Fruit fly (Drosophila melanogaster) whole organism, embryonic: Measurements from ENCODE around the gene CG3277.

ENCODE experiments used
- Ada2b ChIP-seq: fragments of 200-800 bp; sonication (Bioruptor generic); IDR thresholded peaks from 2 replicates; pipeline ENCODE4 v1.3.6; 2022; ENCODE audit warnings: missing biosample characterization, missing genetic modification characterization
- Adf1 ChIP-seq: fragments of 200-800 bp; sonication (Bioruptor generic); IDR thresholded peaks from 2 replicates; pipeline ENCODE4 v1.3.6; 2022; ENCODE audit warnings: missing biosample characterization, missing genetic modification characterization
- CG11456 ChIP-seq: fragments of 200-800 bp; sonication (Bioruptor generic); IDR thresholded peaks from 3 replicates; pipeline ENCODE4 v1.3.6; 2022; ENCODE audit warnings: missing biosample characterization, missing genetic modification characterization
- CG11504 ChIP-seq: fragments of 200-800 bp; sonication (Bioruptor generic); optimal IDR thresholded peaks from 3 replicates; lab custom pipeline; 2019; ENCODE audit warnings: missing biosample characterization, mild to moderate bottlenecking, missing genetic modification characterization, moderate library complexity
- CG13894 ChIP-seq: fragments of 200-800 bp; sonication (Bioruptor generic); optimal IDR thresholded peaks from 3 replicates; lab custom pipeline; 2018; ENCODE audit warnings: missing biosample characterization, mild to moderate bottlenecking, missing genetic modification characterization, moderate library complexity
- CG14965 ChIP-seq: fragments of 200-800 bp; sonication (Bioruptor generic); optimal IDR thresholded peaks from 2 replicates; lab custom pipeline; 2016; ENCODE audit warnings: missing biosample characterization, missing genetic modification characterization, borderline replicate concordance
- CG15696 ChIP-seq: fragments of 200-800 bp; sonication (Bioruptor generic); optimal IDR thresholded peaks from 2 replicates; lab custom pipeline; 2019; ENCODE audit warnings: missing biosample characterization, mild to moderate bottlenecking, missing genetic modification characterization, moderate library complexity
- CG17612 ChIP-seq: fragments of 200-800 bp; sonication (Bioruptor generic); IDR thresholded peaks from 2 replicates; pipeline ENCODE4 v1.3.6; 2022; ENCODE audit warnings: missing biosample characterization, missing genetic modification characterization
- CG2202 ChIP-seq: fragments of 200-800 bp; sonication (Bioruptor generic); optimal IDR thresholded peaks from 2 replicates; lab custom pipeline; 2018; ENCODE audit warnings: missing biosample characterization, mild to moderate bottlenecking, missing genetic modification characterization
- CG30431 ChIP-seq: fragments of 200-800 bp; sonication (Bioruptor generic); optimal IDR thresholded peaks from 2 replicates; lab custom pipeline; 2017; ENCODE audit warnings: missing biosample characterization, missing genetic modification characterization
- CG3726 ChIP-seq: fragments of 200-800 bp; sonication (Bioruptor generic); IDR thresholded peaks from 3 replicates; pipeline ENCODE4, ENCODE4 v1.3.6; 2022; ENCODE audit warnings: missing biosample characterization, missing genetic modification characterization
- CG3838 ChIP-seq: fragments of 200-800 bp; sonication (Bioruptor generic); optimal IDR thresholded peaks from 3 replicates; lab custom pipeline; 2016; ENCODE audit warnings: missing biosample characterization, missing genetic modification characterization
- CG4404 ChIP-seq: fragments of 200-800 bp; sonication (Bioruptor generic); IDR thresholded peaks from 2 replicates; pipeline ENCODE4 v1.3.6; 2022; ENCODE audit warnings: missing biosample characterization, missing genetic modification characterization
- CG6689 ChIP-seq: fragments of 200-800 bp; sonication (Bioruptor generic); IDR thresholded peaks from 2 replicates; pipeline ENCODE4 v1.3.6; 2022; ENCODE audit warnings: missing biosample characterization, missing genetic modification characterization
- CG6854 ChIP-seq: fragments of 200-800 bp; sonication (Bioruptor generic); optimal IDR thresholded peaks from 3 replicates; lab custom pipeline; 2017; ENCODE audit warnings: missing biosample characterization, mild to moderate bottlenecking, missing genetic modification characterization
- Camta ChIP-seq: fragments of 200-800 bp; sonication (Bioruptor generic); optimal IDR thresholded peaks from 2 replicates; lab custom pipeline; 2016; ENCODE audit warnings: missing biosample characterization, missing genetic modification characterization
- D19A ChIP-seq: fragments of 200-800 bp; optimal IDR thresholded peaks from 3 replicates; lab custom pipeline; 2019; ENCODE audit warnings: missing biosample characterization, mild to moderate bottlenecking, missing genetic modification characterization, moderate library complexity
- Deaf1 ChIP-seq: fragments of 200-800 bp; optimal IDR thresholded peaks from 3 replicates; lab custom pipeline; 2019; ENCODE audit warnings: missing biosample characterization, mild to moderate bottlenecking, missing genetic modification characterization, moderate library complexity
- Dip3 ChIP-seq: fragments of 200-800 bp; sonication (Bioruptor generic); optimal IDR thresholded peaks from 3 replicates; lab custom pipeline; 2016; ENCODE audit warnings: missing biosample characterization, missing genetic modification characterization
- ERR ChIP-seq: fragments of 200-800 bp; sonication (Bioruptor generic); optimal IDR thresholded peaks from 2 replicates; lab custom pipeline; 2016; ENCODE audit warnings: missing biosample characterization, missing genetic modification characterization
- Fer2 ChIP-seq: fragments of 200-800 bp; sonication (Bioruptor generic); optimal IDR thresholded peaks from 2 replicates; lab custom pipeline; 2018; ENCODE audit warnings: missing biosample characterization, mild to moderate bottlenecking, missing genetic modification characterization, moderate library complexity
- H15 ChIP-seq: fragments of 200-800 bp; sonication (Bioruptor generic); IDR thresholded peaks from 3 replicates; pipeline ENCODE4 v1.3.6; 2022; ENCODE audit warnings: missing biosample characterization, missing genetic modification characterization
- H2.0 ChIP-seq: fragments of 200-800 bp; sonication (Bioruptor generic); IDR thresholded peaks from 2 replicates; pipeline ENCODE4 v1.3.6; 2022; ENCODE audit warnings: missing biosample characterization, missing genetic modification characterization
- HmgZ ChIP-seq: fragments of 200-800 bp; sonication (Bioruptor generic); optimal IDR thresholded peaks from 2 replicates; lab custom pipeline; 2018; ENCODE audit warnings: missing biosample characterization, mild to moderate bottlenecking, missing genetic modification characterization
- Kr ChIP-seq: fragments of 200-800 bp; sonication (Bioruptor generic); optimal IDR thresholded peaks from 2 replicates; lab custom pipeline; 2017; ENCODE audit warnings: missing biosample characterization, mild to moderate bottlenecking, missing genetic modification characterization
- Mrtf ChIP-seq: fragments of 200-800 bp; sonication (Bioruptor generic); IDR thresholded peaks from 3 replicates; pipeline ENCODE4 v1.3.6; 2022; ENCODE audit warnings: missing biosample characterization, missing genetic modification characterization
- Optix ChIP-seq: fragments of 200-800 bp; sonication (Bioruptor generic); IDR thresholded peaks from 3 replicates; pipeline ENCODE4 v1.3.6; 2022; ENCODE audit warnings: missing biosample characterization, missing genetic modification characterization
- PHDP ChIP-seq: fragments of 200-800 bp; sonication (Bioruptor generic); optimal IDR thresholded peaks from 3 replicates; lab custom pipeline; 2018; ENCODE audit warnings: missing biosample characterization, mild to moderate bottlenecking, missing genetic modification characterization, moderate library complexity
- Side ChIP-seq: fragments of 200-800 bp; sonication (Bioruptor generic); optimal IDR thresholded peaks from 2 replicates; lab custom pipeline; 2016; ENCODE audit warnings: missing biosample characterization, missing genetic modification characterization
- Sry-β ChIP-seq: fragments of 200-800 bp; sonication (Bioruptor generic); optimal IDR thresholded peaks from 2 replicates; lab custom pipeline; 2018; ENCODE audit warnings: missing biosample characterization, mild to moderate bottlenecking, missing genetic modification characterization, moderate library complexity
- Taf1 ChIP-seq: fragments of 200-800 bp; sonication (Bioruptor generic); IDR thresholded peaks from 2 replicates; pipeline ENCODE4 v1.3.6; 2022; ENCODE audit warnings: missing biosample characterization, missing genetic modification characterization
- YL-1 ChIP-seq: fragments of 200-800 bp; sonication (Bioruptor generic); optimal IDR thresholded peaks from 3 replicates; lab custom pipeline; 2017; ENCODE audit warnings: missing biosample characterization, mild to moderate bottlenecking, missing genetic modification characterization
- bab2 ChIP-seq: fragments of 200-800 bp; sonication (Bioruptor generic); optimal IDR thresholded peaks from 2 replicates; lab custom pipeline; 2016; ENCODE audit warnings: missing biosample characterization, missing genetic modification characterization
- chif ChIP-seq, 2 experiments: fragments of 200-800 bp; sonication (Bioruptor generic); optimal IDR thresholded peaks; 3 replicates each; lab custom pipeline; 2016; ENCODE audit warnings: missing biosample characterization in 2 of 2, missing genetic modification characterization in 2 of 2
- chn ChIP-seq: fragments of 200-800 bp; sonication (Bioruptor generic); optimal IDR thresholded peaks from 2 replicates; lab custom pipeline; 2016; ENCODE audit warnings: missing biosample characterization, missing genetic modification characterization
- croc ChIP-seq: fragments of 200-800 bp; sonication (Bioruptor generic); conservative IDR thresholded peaks from 3 replicates; pipeline ENCODE4 v1.3.6; 2022; ENCODE audit warnings: missing biosample characterization, missing genetic modification characterization
- dmrt11E ChIP-seq: fragments of 200-800 bp; sonication (Bioruptor generic); optimal IDR thresholded peaks from 3 replicates; lab custom pipeline; 2018; ENCODE audit warnings: missing biosample characterization, mild to moderate bottlenecking, missing genetic modification characterization, moderate library complexity
- hkb ChIP-seq, 2 experiments: fragments of 200-800 bp in 1 of 2; fragments of >200 bp in 1 of 2; sonication (Bioruptor generic) in 1 of 2; IDR thresholded peaks in 1 of 2; optimal IDR thresholded peaks in 1 of 2; 2 replicates each; pipeline versions ENCODE4 v1.3.6 to Lab custom; 2017 to 2022; ENCODE audit warnings: missing biosample characterization in 1 of 2, missing genetic modification characterization in 1 of 2
- knrl ChIP-seq: fragments of 200-800 bp; sonication (Bioruptor generic); IDR thresholded peaks from 3 replicates; pipeline ENCODE4 v1.3.6; 2022; ENCODE audit warnings: missing biosample characterization, missing genetic modification characterization; ENCODE audit not compliant: partially characterized antibody
- mld ChIP-seq: fragments of 200-800 bp; sonication (Bioruptor generic); IDR thresholded peaks from 3 replicates; pipeline ENCODE4 v1.3.6; 2022; ENCODE audit warnings: missing biosample characterization, missing genetic modification characterization; ENCODE audit not compliant: partially characterized antibody
- pan ChIP-seq, 4 experiments: fragments of >200 bp in 3 of 4; fragments of 200-800 bp in 1 of 4; sonication (Bioruptor generic) in 1 of 4; optimal IDR thresholded peaks in 3 of 4; IDR thresholded peaks in 1 of 4; 2 replicates each; pipeline versions ENCODE4 v1.3.6 to Lab custom; 2017 to 2022; ENCODE audit warnings: missing biosample characterization in 2 of 4, missing genetic modification characterization in 2 of 4, mixed read lengths in 1 of 4
- pfk ChIP-seq: fragments of 200-800 bp; sonication (Bioruptor generic); optimal IDR thresholded peaks from 2 replicates; lab custom pipeline; 2018; ENCODE audit warnings: missing biosample characterization, mild to moderate bottlenecking, missing genetic modification characterization, moderate library complexity
- sd ChIP-seq: fragments of 200-800 bp; sonication (Bioruptor generic); optimal IDR thresholded peaks from 3 replicates; lab custom pipeline; 2018; ENCODE audit warnings: missing biosample characterization, mild to moderate bottlenecking, missing genetic modification characterization, moderate library complexity
- sens ChIP-seq: fragments of 200-800 bp; sonication (Bioruptor generic); peaks from one replicate; lab custom pipeline; 2016; ENCODE audit warnings: missing biosample characterization, missing genetic modification characterization
- seq ChIP-seq: fragments of 200-800 bp; sonication (Bioruptor generic); IDR thresholded peaks from 2 replicates; pipeline ENCODE4 v1.3.6; 2022; ENCODE audit warnings: missing biosample characterization, missing genetic modification characterization
- tll ChIP-seq, 2 experiments: fragments of 200-800 bp in 1 of 2; fragments of >200 bp in 1 of 2; sonication (Bioruptor generic) in 1 of 2; optimal IDR thresholded peaks; 2 replicates each; lab custom pipeline; 2017 to 2019; ENCODE audit warnings: missing biosample characterization in 2 of 2, missing genetic modification characterization in 2 of 2, mild to moderate bottlenecking in 1 of 2, moderate library complexity in 1 of 2
- toy ChIP-seq: fragments of 200-800 bp; sonication (Bioruptor generic); IDR thresholded peaks from 2 replicates; pipeline ENCODE4 v1.3.6; 2022; ENCODE audit warnings: missing biosample characterization, missing genetic modification characterization
- tx ChIP-seq: fragments of 200-800 bp; sonication (Bioruptor generic); optimal IDR thresholded peaks from 2 replicates; lab custom pipeline; 2016; ENCODE audit warnings: missing biosample characterization, missing genetic modification characterization

The CG3277 gene

dm6 chr2L:3354642-3355380, 50.9 kb downstream of the CG3277 start, which contains the start of gene E23 (continued):
- TF ChIP-seq hkb (optimal IDR thresholded peaks at IDR 0.05; lab: Kevin White, UChicago), result no peak
- TF ChIP-seq hkb (GFP tag; IDR thresholded peaks at IDR 0.05; lab: Robert Waterston, UW), result peak; percentile 99
- TF ChIP-seq Mrtf, result peak; percentile 96
- TF ChIP-seq croc (GFP tag; lab: Robert Waterston, UW), result peak; percentile 99
- peak; percentile 98 for TF ChIP-seq D19A (tag; lab: Kevin White, UChicago)
- TF ChIP-seq CG2202 (tag; lab: Kevin White, UChicago), result peak; percentile 99
- peak; percentile 96 to 97 for TF ChIP-seq chif (GFP tag; optimal IDR thresholded peaks at IDR 0.05; lab: Kevin White, UChicago)
- TF ChIP-seq PHDP (tag; lab: Kevin White, UChicago), result peak; percentile 99
- TF ChIP-seq dmrt11E (tag; lab: Kevin White, UChicago), result peak; percentile 99
- TF ChIP-seq CG4404 (GFP tag; lab: Robert Waterston, UW), result peak; percentile 94
- TF ChIP-seq Camta, result peak; percentile 96
- peak; percentile 97 for TF ChIP-seq Ada2b
- peak; percentile 99 for TF ChIP-seq CG11456
- peak; percentile 95 for TF ChIP-seq CG17612 (GFP tag; lab: Robert Waterston, UW)
- TF ChIP-seq sd (tag; lab: Kevin White, UChicago), result peak; percentile 95
- TF ChIP-seq CG30431, result peak; percentile 98
- TF ChIP-seq mld (GFP tag; lab: Robert Waterston, UW), result peak; percentile 70; the same call in 1 of the 3 replicates
- TF ChIP-seq CG6689, result peak; percentile 98
- peak; percentile 91 for TF ChIP-seq CG13894 (tag; lab: Kevin White, UChicago)
- TF ChIP-seq HmgZ (tag; lab: Kevin White, UChicago), result peak; percentile 98
- TF ChIP-seq Deaf1, result peak; percentile 90
- no peak for TF ChIP-seq tll (GFP tag; optimal IDR thresholded peaks at IDR 0.05; lab: Kevin White, UChicago)
- peak; percentile 97 for TF ChIP-seq H2.0 (GFP tag; lab: Robert Waterston, UW)
- peak; percentile 97 for TF ChIP-seq chn (GFP tag; lab: Kevin White, UChicago)
- TF ChIP-seq ERR (GFP tag; lab: Kevin White, UChicago), result peak; percentile 89
- peak; percentile 93 for TF ChIP-seq bab2 (GFP tag; lab: Kevin White, UChicago)
- TF ChIP-seq toy, result peak; percentile 94
- peak; percentile 83 for TF ChIP-seq Kr
- TF ChIP-seq CG11504 (tag; lab: Kevin White, UChicago), result peak; percentile 98
- TF ChIP-seq Optix (GFP tag; lab: Robert Waterston, UW), result peak; percentile 95
- peak; percentile 97 for TF ChIP-seq YL-1 (GFP tag; lab: Kevin White, UChicago)
- TF ChIP-seq Dip3 (GFP tag; lab: Kevin White, UChicago), result peak; percentile 93
- peak; percentile 86 for TF ChIP-seq Adf1
- TF ChIP-seq H15 (GFP tag; lab: Robert Waterston, UW), result peak; percentile 98
- no peak for TF ChIP-seq pan (optimal IDR thresholded peaks at IDR 0.05; lab: Kevin White, UChicago)
- TF ChIP-seq pan (GFP tag; optimal IDR thresholded peaks at IDR 0.05 in 1 of 2, IDR thresholded peaks at IDR 0.05 in 1 of 2), result peak in 1 of 2 experiments; percentile 98
- TF ChIP-seq CG14965, result peak; percentile 20
- peak; percentile 92 for TF ChIP-seq Taf1 (GFP tag; lab: Robert Waterston, UW)
- peak; percentile 94 for TF ChIP-seq tx
- TF ChIP-seq Sry-β (GFP tag; lab: Kevin White, UChicago), result peak; percentile 75
- peak; percentile 98 for TF ChIP-seq seq (GFP tag; lab: Robert Waterston, UW)
- peak; percentile 97 for TF ChIP-seq CG3726 (GFP tag; lab: Robert Waterston, UW)
- peak; percentile 40 for TF ChIP-seq pfk (GFP tag; lab: Kevin White, UChicago)
- no peak; the same call in 2 of the 3 replicates for TF ChIP-seq knrl (GFP tag; lab: Robert Waterston, UW)
- peak; percentile 96 for TF ChIP-seq CG6854
- peak; percentile 92 for TF ChIP-seq Side (GFP tag; lab: Kevin White, UChicago)
- TF ChIP-seq CG3838, result peak; percentile 95
- peak; percentile 94 for TF ChIP-seq Fer2
- TF ChIP-seq CG15696 (tag; lab: Kevin White, UChicago), result peak; percentile 94
- peak; percentile 99 for TF ChIP-seq sens (GFP tag; lab: Kevin White, UChicago)
